Worm (Caenorhabditis elegans): Measurements from ENCODE around the gene wdr-37.

The wdr-37 gene

DNA sequence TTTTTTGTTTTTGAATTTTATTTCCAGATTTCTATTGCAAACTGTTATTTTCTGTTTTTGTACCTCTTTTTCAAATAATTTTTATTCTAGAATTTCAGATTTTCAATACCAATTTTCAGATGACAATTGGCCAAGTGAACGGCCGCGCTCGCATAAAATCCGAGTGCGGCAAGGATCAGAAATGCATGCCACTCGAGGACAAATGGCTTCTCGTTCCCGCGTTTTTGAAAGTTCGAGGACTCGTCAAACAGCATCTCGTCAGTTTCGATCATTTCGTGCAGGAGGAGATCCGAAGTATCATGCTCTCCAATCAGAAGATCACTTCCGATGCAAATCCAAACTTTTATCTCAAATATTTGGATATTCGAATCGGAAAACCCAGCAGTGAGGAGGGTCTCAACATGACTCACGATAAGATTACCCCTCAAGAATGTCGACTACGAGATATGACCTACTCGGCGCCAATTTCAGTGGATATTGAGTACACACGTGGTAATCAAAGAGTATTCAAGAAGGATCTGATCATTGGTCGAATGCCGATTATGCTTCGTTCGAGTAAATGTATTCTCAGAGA lies 42.5 kb downstream of the wdr-37 start, which contains the start of gene rpc-2 (continued):
- TF ChIP-seq egl-27 (tag; optimal IDR thresholded peaks at IDR 0.05) (no peak), nhr-25 (tag; optimal IDR thresholded peaks at IDR 0.05; ENCODE audit: borderline replicate concordance, insufficient read depth) (no peak), ceh-32 (tag; optimal IDR thresholded peaks at IDR 0.05; ENCODE audit: poor library complexity) (no peak), nhr-11 (tag; optimal IDR thresholded peaks at IDR 0.05) (no peak), ceh-20 (GFP tag; IDR thresholded peaks at IDR 0.05) (no peak), zag-1 (tag; optimal IDR thresholded peaks at IDR 0.05) (no peak), pqm-1 (tag; optimal IDR thresholded peaks at IDR 0.05) (no peak), zip-11 (GFP tag; IDR thresholded peaks at IDR 0.05) (no peak), skn-1 (tag; optimal IDR thresholded peaks at IDR 0.05) (no peak), lsy-2 (tag; optimal IDR thresholded peaks at IDR 0.05) (no peak), nhr-76 (tag; optimal IDR thresholded peaks at IDR 0.05) (no peak), daf-8 (GFP tag; IDR thresholded peaks at IDR 0.05) (no peak), ctbp-1 (GFP tag; IDR thresholded peaks at IDR 0.05) (no peak), ceh-62 (tag; optimal IDR thresholded peaks at IDR 0.05) (no peak), aly-2 (tag; optimal IDR thresholded peaks at IDR 0.05) (no peak), egl-43 (GFP tag; IDR thresholded peaks at IDR 0.05) (peak; percentile 54; the same call in 1 of the 2 replicates), ama-1 (optimal IDR thresholded peaks at IDR 0.05) (peak; percentile 33), spr-1 (tag; optimal IDR thresholded peaks at IDR 0.05) (peak; percentile 24), nhr-77 (tag; optimal IDR thresholded peaks at IDR 0.05) (no peak), mdt-29 (GFP tag; IDR thresholded peaks at IDR 0.05) (peak; percentile 49; the same call in 1 of the 2 replicates), hlh-11 (tag; optimal IDR thresholded peaks at IDR 0.05) (no peak), nhr-6 (tag; optimal IDR thresholded peaks at IDR 0.05) (no peak), pha-4 (GFP tag; IDR thresholded peaks at IDR 0.05) (peak; percentile 47; the same call in 1 of the 2 replicates), pha-4 (tag; optimal IDR thresholded peaks at IDR 0.05) (no peak), ZK337.2 (GFP tag; IDR thresholded peaks at IDR 0.05) (no peak), nhr-42 (GFP tag; IDR thresholded peaks at IDR 0.05) (no peak), dpl-1 (GFP tag; optimal IDR thresholded peaks at IDR 0.05) (no peak), gei-8 (GFP tag; optimal IDR thresholded peaks at IDR 0.05) (no peak), ceh-44 (GFP tag; IDR thresholded peaks at IDR 0.05) (no peak), dmd-8 (GFP tag; IDR thresholded peaks at IDR 0.05) (0 out of 2 replicates have a peak, but pooled peaks have one; percentile 51), lin-29 (GFP tag; IDR thresholded peaks at IDR 0.05) (no peak), zfp-2 (tag; optimal IDR thresholded peaks at IDR 0.05) (no peak), daf-12 (tag; optimal IDR thresholded peaks at IDR 0.05) (no peak), fkh-10 (GFP tag; optimal IDR thresholded peaks at IDR 0.05) (no peak), lin-1 (GFP tag; IDR thresholded peaks at IDR 0.05) (no peak), duxl-1 (tag; optimal IDR thresholded peaks at IDR 0.05; ENCODE audit: poor library complexity) (no peak), nhr-41 (GFP tag; IDR thresholded peaks at IDR 0.05) (no peak), Y75B8A.6 (GFP tag; IDR thresholded peaks at IDR 0.05) (peak; percentile 16; the same call in 1 of the 2 replicates), vab-7 (GFP tag; IDR thresholded peaks at IDR 0.05) (no peak), mep-1 (tag; optimal IDR thresholded peaks at IDR 0.05) (no peak), T26A8.4 (GFP tag; IDR thresholded peaks at IDR 0.05) (peak; percentile 52; the same call in 1 of the 2 replicates), ZK546.5 (tag; optimal IDR thresholded peaks at IDR 0.05) (no peak), dmd-6 (GFP tag; IDR thresholded peaks at IDR 0.05) (no peak), ztf-7 (tag; optimal IDR thresholded peaks at IDR 0.05) (no peak)
